Fruit fly (Drosophila melanogaster) whole organism, adult: Measurements from ENCODE around the gene CG46042.

Experiments used
- CG11617 ChIP-seq: fragments of 200-800 bp; sonication (Bioruptor generic); optimal IDR thresholded peaks from 2 replicates; lab custom pipeline; 2017; ENCODE audit warnings: mild to moderate bottlenecking, missing biosample characterization, missing genetic modification reagents, missing genetic modification characterization
- CG12768 ChIP-seq: fragments of 200-800 bp; sonication (Bioruptor generic); optimal IDR thresholded peaks from 2 replicates; lab custom pipeline; 2017; ENCODE audit warnings: missing biosample characterization, missing genetic modification characterization, mild to moderate bottlenecking, moderate library complexity, missing genetic modification reagents
- CG14711 ChIP-seq: fragments of 200-800 bp; sonication (Bioruptor generic); optimal IDR thresholded peaks from 2 replicates; lab custom pipeline; 2018; ENCODE audit warnings: missing biosample characterization, mild to moderate bottlenecking, missing genetic modification characterization, moderate library complexity
- CG1620 ChIP-seq: fragments of 200-800 bp; sonication (Bioruptor generic); optimal IDR thresholded peaks from 2 replicates; lab custom pipeline; 2016; ENCODE audit warnings: missing biosample characterization, missing genetic modification characterization
- CG33017 ChIP-seq: fragments of 200-800 bp; sonication (Bioruptor generic); optimal IDR thresholded peaks from 2 replicates; lab custom pipeline; 2018; ENCODE audit warnings: missing biosample characterization, mild to moderate bottlenecking, missing genetic modification characterization, moderate library complexity
- CG5204 ChIP-seq: fragments of 200-800 bp; sonication (Bioruptor generic); optimal IDR thresholded peaks from 2 replicates; lab custom pipeline; 2016; ENCODE audit warnings: missing biosample characterization, missing genetic modification characterization
- CG7045 ChIP-seq: fragments of 200-800 bp; sonication (Bioruptor generic); optimal IDR thresholded peaks from 2 replicates; lab custom pipeline; 2017; ENCODE audit warnings: missing biosample characterization, mild to moderate bottlenecking, missing genetic modification characterization
- CG7101 ChIP-seq: fragments of 200-800 bp; sonication (Bioruptor generic); optimal IDR thresholded peaks from 2 replicates; lab custom pipeline; 2018; ENCODE audit warnings: missing biosample characterization, mild to moderate bottlenecking, missing genetic modification characterization, moderate library complexity
- Clk ChIP-seq: fragments of 200-800 bp; sonication (Bioruptor generic); optimal IDR thresholded peaks from 2 replicates; lab custom pipeline; 2017; ENCODE audit warnings: missing biosample characterization, missing genetic modification characterization
- Hr96 ChIP-seq: fragments of 200-800 bp; sonication (Bioruptor generic); optimal IDR thresholded peaks from 2 replicates; lab custom pipeline; 2016; ENCODE audit warnings: missing biosample characterization, missing genetic modification characterization
- Mnt ChIP-seq: fragments of 200-800 bp; sonication (Bioruptor generic); optimal IDR thresholded peaks from 2 replicates; lab custom pipeline; 2016; ENCODE audit warnings: missing biosample characterization, mild to moderate bottlenecking, missing genetic modification characterization
- bab1 ChIP-seq: fragments of 200-800 bp; sonication (Bioruptor generic); optimal IDR thresholded peaks from 3 replicates; lab custom pipeline; 2019; ENCODE audit warnings: missing biosample characterization, mild to moderate bottlenecking, missing genetic modification characterization, moderate library complexity
- cic ChIP-seq: fragments of 200-800 bp; sonication (Bioruptor generic); optimal IDR thresholded peaks from 2 replicates; lab custom pipeline; 2017; ENCODE audit warnings: missing biosample characterization, mild to moderate bottlenecking, missing genetic modification characterization, moderate library complexity
- cnc ChIP-seq, 2 experiments: fragments of >200 bp; optimal IDR thresholded peaks; 2 replicates each; lab custom pipeline; 2017
- kay ChIP-seq: fragments of 200-800 bp; sonication (Bioruptor generic); peaks from one replicate; lab custom pipeline; 2016; ENCODE audit warnings: missing biosample characterization, missing genetic modification characterization, borderline replicate concordance
- ovo ChIP-seq: fragments of 200-800 bp; sonication (Bioruptor generic); optimal IDR thresholded peaks from 2 replicates; lab custom pipeline; 2016; ENCODE audit warnings: missing biosample characterization, missing genetic modification characterization
- pad ChIP-seq: fragments of 200-800 bp; sonication (Bioruptor generic); optimal IDR thresholded peaks from 3 replicates; lab custom pipeline; 2017; ENCODE audit warnings: missing biosample characterization, missing genetic modification characterization, mild to moderate bottlenecking, moderate library complexity, missing genetic modification reagents
- tj ChIP-seq: fragments of 200-800 bp; sonication (Bioruptor generic); optimal IDR thresholded peaks from 3 replicates; lab custom pipeline; 2017; ENCODE audit warnings: missing biosample characterization, mild to moderate bottlenecking, missing genetic modification characterization, moderate library complexity
- toe ChIP-seq: fragments of 200-800 bp; sonication (Bioruptor generic); optimal IDR thresholded peaks from 2 replicates; lab custom pipeline; 2016; ENCODE audit warnings: missing biosample characterization, missing genetic modification characterization

The CG46042 gene

dm6 chr3R:19902926-19903739 lies 39.1 kb downstream of the CG46042 start, which contains the start of gene ClpX:
TSS of gene ClpX (minus strand) at chr3R:19903689.
- TF ChIP-seq ovo (GFP tag; lab: Kevin White, UChicago) = no peak
- peak; percentile 82 for TF ChIP-seq Mnt
- no peak for TF ChIP-seq toe (GFP tag; lab: Kevin White, UChicago)
- no peak for TF ChIP-seq Clk (GFP tag; lab: Kevin White, UChicago)
- TF ChIP-seq CG1620 (GFP tag; lab: Kevin White, UChicago) = no peak
- peak; percentile 64 for TF ChIP-seq tj (GFP tag; lab: Kevin White, UChicago)
- peak; percentile 12 for TF ChIP-seq CG11617 (GFP tag; lab: Kevin White, UChicago)
- peak; percentile 29 for TF ChIP-seq pad (GFP tag; lab: Kevin White, UChicago)
- peak; percentile 37 for TF ChIP-seq cic (GFP tag; lab: Kevin White, UChicago)
- no peak for TF ChIP-seq CG33017 (tag; lab: Kevin White, UChicago)
- TF ChIP-seq kay (GFP tag; lab: Kevin White, UChicago) = no peak
- TF ChIP-seq CG7101 = no peak
- TF ChIP-seq bab1 (GFP tag; lab: Kevin White, UChicago) = peak; percentile 68

- no peak for TF ChIP-seq Clk (GFP tag; lab: Kevin White, UChicago)
Observed at dm6 chr3R:19902328-19902727, 39.9 kb downstream of the CG46042 start.

dm6 chr3R:19901742-19902141 lies 40.5 kb downstream of the CG46042 start:
- no peak for TF ChIP-seq bab1 (GFP tag; lab: Kevin White, UChicago)
- no peak for TF ChIP-seq CG12768 (GFP tag; lab: Kevin White, UChicago)
- no peak for TF ChIP-seq CG5204 (GFP tag; lab: Kevin White, UChicago)
- TF ChIP-seq tj (GFP tag; lab: Kevin White, UChicago) = no peak
- TF ChIP-seq toe (GFP tag; lab: Kevin White, UChicago) = no peak
- TF ChIP-seq Mnt = no peak

- no peak for TF ChIP-seq CG7045 (GFP tag; lab: Kevin White, UChicago)
- TF ChIP-seq cnc (optimal IDR thresholded peaks at IDR 0.05; lab: Kevin White, UChicago) = no peak
- no peak for TF ChIP-seq Hr96 (GFP tag; lab: Kevin White, UChicago)
- TF ChIP-seq bab1 (GFP tag; lab: Kevin White, UChicago) = no peak
- no peak for TF ChIP-seq tj (GFP tag; lab: Kevin White, UChicago)
- no peak for TF ChIP-seq CG5204 (GFP tag; lab: Kevin White, UChicago)
- TF ChIP-seq CG12768 (GFP tag; lab: Kevin White, UChicago) = no peak
- TF ChIP-seq ovo (GFP tag; lab: Kevin White, UChicago) = no peak
Observed at dm6 chr3R:19895305-19895704, 46.9 kb downstream of the CG46042 start.

dm6 chr3R:19892046-19892445 lies 50.2 kb downstream of the CG46042 start:
- TF ChIP-seq CG14711 (tag; lab: Kevin White, UChicago) = peak; percentile 15
- peak; percentile 28 for TF ChIP-seq CG7045 (GFP tag; lab: Kevin White, UChicago)
- TF ChIP-seq CG7101 = peak; percentile 14
- TF ChIP-seq Hr96 (GFP tag; lab: Kevin White, UChicago) = peak; percentile 35
- peak; percentile 35 for TF ChIP-seq toe (GFP tag; lab: Kevin White, UChicago)
- no peak for TF ChIP-seq CG1620 (GFP tag; lab: Kevin White, UChicago)
- peak; percentile 15 for TF ChIP-seq CG12768 (GFP tag; lab: Kevin White, UChicago)
- no peak for TF ChIP-seq cnc (optimal IDR thresholded peaks at IDR 0.05; lab: Kevin White, UChicago)
- no peak for TF ChIP-seq CG5204 (GFP tag; lab: Kevin White, UChicago)
